Worm (Caenorhabditis elegans) whole organism, midembryonic: ENCODE data around the gene cutl-26.

Source experiments
- T22C8.4 ChIP-seq: fragments of 200-800 bp; sonication (Bioruptor generic); IDR thresholded peaks from 2 replicates; pipeline ENCODE4 v1.3.6; 2022; ENCODE audit warnings: missing genetic modification characterization, missing compliant biosample characterization
- cog-1 ChIP-seq: sonication (generic microtip); optimal IDR thresholded peaks from 2 replicates; lab custom pipeline; 2016; ENCODE audit warnings: missing genetic modification characterization, missing compliant biosample characterization
- flt-1 ChIP-seq: fragments of 200-800 bp; sonication (Bioruptor generic); IDR thresholded peaks from 2 replicates; pipeline ENCODE4 v1.3.6; 2022; ENCODE audit warnings: missing genetic modification characterization, missing compliant biosample characterization
- ztf-23 ChIP-seq: fragments of 200-800 bp; sonication (Bioruptor generic); IDR thresholded peaks from 2 replicates; pipeline ENCODE4 v1.3.6; 2022; ENCODE audit warnings: missing genetic modification reagents, missing genetic modification characterization, missing compliant biosample characterization
- ztf-29 ChIP-seq: fragments of 200-800 bp; sonication (Bioruptor generic); IDR thresholded peaks from 2 replicates; pipeline ENCODE4 v1.3.6; 2022; ENCODE audit warnings: missing genetic modification reagents, missing genetic modification characterization, missing compliant biosample characterization

- TF ChIP-seq cog-1 (tag; lab: Kevin White, UChicago): no peak
- no peak for TF ChIP-seq flt-1 (GFP tag; lab: Robert Waterston, UW)
- no peak for TF ChIP-seq ztf-29 (GFP tag; lab: Robert Waterston, UW)
- TF ChIP-seq T22C8.4: no peak
- TF ChIP-seq ztf-23: no peak
Measured at ce11 chrIV:736447-736846, 28.9 kb upstream of the cutl-26 start, which contains the start of gene kvs-5.
